Worm (Caenorhabditis elegans) whole organism, L3 larva: Measurements from ENCODE around the gene Y48E1B.8.

Source experiments
- ceh-82 ChIP-seq: fragments of 150-350 bp; optimal IDR thresholded peaks from 2 replicates; lab custom pipeline; 2014; ENCODE audit warnings: missing biosample characterization, missing genetic modification characterization
- egl-27 ChIP-seq: sonication (generic microtip); optimal IDR thresholded peaks from 4 replicates; lab custom pipeline; 2017; ENCODE audit warnings: missing biosample characterization, missing genetic modification reagents, missing genetic modification characterization
- elt-3 ChIP-seq, 3 experiments: fragments of 150-350 bp in 1 of 3; sonication (generic microtip) in 2 of 3; optimal IDR thresholded peaks; 2 replicates in 2 of 3; 4 replicates in 1 of 3; lab custom pipeline; 2014 to 2017; ENCODE audit warnings: missing biosample characterization in 3 of 3, missing genetic modification characterization in 3 of 3
- fos-1 ChIP-seq: fragments of 150-350 bp; optimal IDR thresholded peaks from 2 replicates; lab custom pipeline; 2014; ENCODE audit warnings: missing biosample characterization, missing genetic modification characterization
- nhr-12 ChIP-seq: fragments of 150-350 bp; optimal IDR thresholded peaks from 2 replicates; lab custom pipeline; 2014; ENCODE audit warnings: missing biosample characterization, missing genetic modification characterization
- nhr-77 ChIP-seq: fragments of 150-350 bp; optimal IDR thresholded peaks from 2 replicates; lab custom pipeline; 2014; ENCODE audit warnings: missing biosample characterization, missing genetic modification characterization
- pqm-1 ChIP-seq: fragments of 150-350 bp; optimal IDR thresholded peaks from 2 replicates; lab custom pipeline; 2017; ENCODE audit warnings: missing biosample characterization, missing genetic modification characterization, inconsistent platforms
- skn-1 ChIP-seq: fragments of 150-350 bp; optimal IDR thresholded peaks from 2 replicates; lab custom pipeline; 2014; ENCODE audit warnings: missing biosample characterization, missing genetic modification characterization
- unc-62 ChIP-seq: fragments of 150-350 bp; sonication (generic microtip); optimal IDR thresholded peaks from 4 replicates; lab custom pipeline; 2014; ENCODE audit warnings: missing biosample characterization, missing genetic modification reagents, missing genetic modification characterization

- no peak for TF ChIP-seq egl-27
- no peak for TF ChIP-seq nhr-77
- no peak for TF ChIP-seq skn-1
- no peak for TF ChIP-seq elt-3 (tag; optimal IDR thresholded peaks at IDR 0.05; lab: Kevin White, UChicago)
- TF ChIP-seq fos-1: no peak
- no peak for TF ChIP-seq nhr-12 (tag; lab: Kevin White, UChicago)
- TF ChIP-seq ceh-82 (tag; lab: Kevin White, UChicago): no peak
- no peak for TF ChIP-seq unc-62 (GFP tag; lab: Kevin White, UChicago)
- no peak for TF ChIP-seq pqm-1
These were observed 25.7 kb downstream of the Y48E1B.8 start, which contains the start of gene gst-24 for ce11 chrII:13611186-13611585.
